Fruit fly (Drosophila melanogaster) whole organism, adult: Measurements from ENCODE around the gene Pgm1.

Experiments
- CG12768 ChIP-seq: fragments of 200-800 bp; sonication (Bioruptor generic); optimal IDR thresholded peaks from 2 replicates; lab custom pipeline; 2017; ENCODE audit warnings: missing biosample characterization, missing genetic modification characterization, mild to moderate bottlenecking, moderate library complexity, missing genetic modification reagents
- CG5204 ChIP-seq: fragments of 200-800 bp; sonication (Bioruptor generic); optimal IDR thresholded peaks from 2 replicates; lab custom pipeline; 2016; ENCODE audit warnings: missing biosample characterization, missing genetic modification characterization
- bab1 ChIP-seq: fragments of 200-800 bp; sonication (Bioruptor generic); optimal IDR thresholded peaks from 3 replicates; lab custom pipeline; 2019; ENCODE audit warnings: missing biosample characterization, mild to moderate bottlenecking, missing genetic modification characterization, moderate library complexity
- cic ChIP-seq: fragments of 200-800 bp; sonication (Bioruptor generic); optimal IDR thresholded peaks from 2 replicates; lab custom pipeline; 2017; ENCODE audit warnings: missing biosample characterization, mild to moderate bottlenecking, missing genetic modification characterization, moderate library complexity
- cnc ChIP-seq, 2 experiments: fragments of >200 bp; optimal IDR thresholded peaks; 2 replicates each; lab custom pipeline; 2017
- kay ChIP-seq: fragments of 200-800 bp; sonication (Bioruptor generic); peaks from one replicate; lab custom pipeline; 2016; ENCODE audit warnings: missing biosample characterization, missing genetic modification characterization, borderline replicate concordance
- toe ChIP-seq: fragments of 200-800 bp; sonication (Bioruptor generic); optimal IDR thresholded peaks from 2 replicates; lab custom pipeline; 2016; ENCODE audit warnings: missing biosample characterization, missing genetic modification characterization

- no peak for TF ChIP-seq bab1 (GFP tag; lab: Kevin White, UChicago)
- no peak for TF ChIP-seq CG5204
- no peak for TF ChIP-seq cic (GFP tag; lab: Kevin White, UChicago)
- no peak for TF ChIP-seq CG12768 (GFP tag; lab: Kevin White, UChicago)
- no peak for TF ChIP-seq toe (GFP tag; lab: Kevin White, UChicago)
- no peak for TF ChIP-seq kay (GFP tag; lab: Kevin White, UChicago)
- TF ChIP-seq cnc (optimal IDR thresholded peaks at IDR 0.05; lab: Kevin White, UChicago) = no peak
Observed at dm6 chr3L:16097393-16097884, 30.9 kb downstream of the Pgm1 start, which contains the start of the genes CG13074 and ATPsynbetaL.
